Fruit fly (Drosophila melanogaster): ENCODE measurements around the gene mus312.
A peak's percentile ranks its signal among the peaks of the same experiment; 100 is the strongest.

mus312 gene

DNA sequence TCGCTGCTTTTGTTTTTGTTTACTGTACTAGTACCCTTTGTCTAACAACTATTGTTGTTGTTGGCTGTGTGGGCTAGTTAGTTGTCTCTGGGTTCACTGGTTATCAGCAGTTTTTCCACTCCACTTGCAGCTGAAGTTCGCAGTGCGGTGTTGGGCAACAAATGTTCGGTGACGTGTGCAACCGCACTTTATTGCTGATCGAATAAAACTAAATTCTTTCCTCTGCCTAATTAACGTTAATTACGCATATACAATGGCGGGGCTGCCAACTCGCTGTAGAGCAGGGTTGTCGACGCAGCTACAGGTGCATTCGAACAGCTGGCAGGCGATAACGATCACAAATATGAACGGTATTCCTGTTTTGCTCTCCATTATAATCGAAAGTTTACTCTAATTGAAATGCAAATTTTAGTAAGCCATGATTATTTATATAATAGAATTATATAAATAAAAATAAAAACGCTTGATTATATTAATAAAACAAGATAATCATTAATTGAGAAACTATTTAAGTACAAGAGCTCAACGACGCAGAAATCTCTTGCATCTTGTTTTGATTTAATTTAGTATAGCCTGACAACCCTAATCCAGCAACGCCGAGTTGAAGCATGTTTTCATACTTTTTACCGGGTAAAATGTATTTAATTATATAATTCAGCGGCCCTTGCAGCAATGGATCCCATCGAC lies at the start of gene mus312, which contains the start of the genes mrva and CG42307:
mus312 (plus strand) TSS at position 566 of the 687 bp plus-strand sequence.
mrva (minus strand) TSS at position 276 of the 687 bp plus-strand sequence.
CG42307 (plus strand) TSS at position 566 of the 687 bp plus-strand sequence.
- peak; percentile 95 for TF ChIP-seq CG17801 (GFP tag; optimal IDR thresholded peaks at IDR 0.05; ENCODE audit: partially characterized antibody)

dm6 chr3L:7283541-7283940 lies 45.4 kb upstream of the mus312 start:
- no peak for TF ChIP-seq CG17801 (GFP tag; optimal IDR thresholded peaks at IDR 0.05; ENCODE audit: partially characterized antibody)

DNA sequence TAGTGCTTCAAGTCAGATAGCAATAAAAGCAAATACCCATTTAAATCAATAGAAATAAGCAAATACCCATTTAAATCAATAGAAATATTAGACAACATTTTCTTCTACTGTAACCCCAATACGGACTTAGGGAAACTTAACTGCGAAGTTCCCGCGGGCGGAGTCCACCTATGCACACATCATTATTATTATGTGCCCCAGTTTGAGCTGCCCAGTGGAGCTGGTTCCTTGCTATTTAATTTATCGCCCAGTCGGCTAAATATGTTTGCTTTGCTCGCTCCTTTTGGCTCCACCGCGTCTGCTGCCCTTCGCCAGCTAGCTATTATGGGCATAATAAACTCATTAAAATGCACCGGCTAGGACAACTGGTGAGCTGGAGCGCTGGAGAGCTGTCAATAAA lies 28.3 kb upstream of the mus312 start:
- TF ChIP-seq CG17801 (GFP tag; optimal IDR thresholded peaks at IDR 0.05; ENCODE audit: partially characterized antibody) = no peak

dm6 chr3L:7312754-7313153 lies 16.2 kb upstream of the mus312 start, which contains the start of gene unc-13-4A:
Gene unc-13-4A, minus strand, starts transcription at chr3L:7312896.
- TF ChIP-seq CG17801 (GFP tag; optimal IDR thresholded peaks at IDR 0.05; ENCODE audit: partially characterized antibody) = no peak

DNA sequence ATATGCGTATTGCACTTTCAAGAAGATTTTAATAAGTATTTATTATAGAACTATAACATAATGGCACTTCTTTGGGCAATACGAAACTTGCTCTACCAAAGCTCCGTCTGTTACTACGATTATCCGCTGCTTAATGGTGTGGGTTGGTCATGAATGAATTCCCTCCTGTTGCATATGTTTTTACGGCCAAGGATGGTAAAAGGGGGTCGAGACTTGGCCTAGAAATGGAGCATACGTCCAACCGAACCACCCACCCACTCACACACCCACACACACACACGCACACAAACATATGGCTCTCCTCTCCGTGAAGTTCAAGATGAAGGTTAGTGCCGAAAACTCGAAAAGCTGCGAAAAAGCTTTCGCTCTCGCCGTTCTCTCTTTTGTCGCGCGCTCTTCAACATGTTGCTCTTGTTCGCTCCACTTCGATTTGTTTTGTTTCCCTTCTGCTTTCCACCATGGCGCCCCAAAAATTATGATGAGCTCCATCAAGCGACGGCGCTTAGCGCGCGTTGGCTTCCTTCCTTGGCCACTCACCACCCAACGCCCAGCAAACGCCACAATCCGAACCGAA lies 15.3 kb upstream of the mus312 start:
- TF ChIP-seq CG17801 (GFP tag; optimal IDR thresholded peaks at IDR 0.05; ENCODE audit: partially characterized antibody) = no peak

- no peak for TF ChIP-seq CG17801 (GFP tag; optimal IDR thresholded peaks at IDR 0.05; ENCODE audit: partially characterized antibody)
Measured at dm6 chr3L:7314133-7314532, 14.8 kb upstream of the mus312 start.

dm6 chr3L:7319768-7320167 lies 9.2 kb upstream of the mus312 start, which contains the start of gene CG8607:
Gene CG8607, plus strand, starts transcription at chr3L:7320068.
- TF ChIP-seq CG17801 (GFP tag; optimal IDR thresholded peaks at IDR 0.05; ENCODE audit: partially characterized antibody) = no peak

DNA sequence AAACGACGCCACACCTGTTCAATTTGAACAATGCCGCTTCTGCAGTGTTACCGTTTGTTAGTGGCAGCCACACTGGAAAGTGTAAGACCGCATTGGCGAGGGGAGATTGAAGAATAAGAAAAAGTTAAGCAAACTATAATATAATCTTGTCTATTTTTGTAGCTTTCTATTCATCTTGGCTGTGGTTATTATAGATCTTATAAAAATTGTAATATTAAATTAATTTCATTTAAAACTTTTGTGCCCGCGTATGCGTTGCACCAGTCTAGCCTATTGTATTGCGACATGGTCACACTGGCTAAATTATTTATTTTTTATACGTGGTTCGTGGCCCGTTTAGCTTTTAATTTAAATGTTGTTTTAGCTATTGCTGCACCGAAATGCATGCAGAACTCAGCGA lies 5.6 kb upstream of the mus312 start, which contains the start of the genes RhoGEF4 and Rint1:
RhoGEF4 (minus strand) TSS at position 64 of the 400 bp plus-strand sequence.
Rint1 (plus strand) TSS at position 272 of the 400 bp plus-strand sequence.
- TF ChIP-seq CG17801 (GFP tag; optimal IDR thresholded peaks at IDR 0.05; ENCODE audit: partially characterized antibody) = peak; percentile 63

DNA sequence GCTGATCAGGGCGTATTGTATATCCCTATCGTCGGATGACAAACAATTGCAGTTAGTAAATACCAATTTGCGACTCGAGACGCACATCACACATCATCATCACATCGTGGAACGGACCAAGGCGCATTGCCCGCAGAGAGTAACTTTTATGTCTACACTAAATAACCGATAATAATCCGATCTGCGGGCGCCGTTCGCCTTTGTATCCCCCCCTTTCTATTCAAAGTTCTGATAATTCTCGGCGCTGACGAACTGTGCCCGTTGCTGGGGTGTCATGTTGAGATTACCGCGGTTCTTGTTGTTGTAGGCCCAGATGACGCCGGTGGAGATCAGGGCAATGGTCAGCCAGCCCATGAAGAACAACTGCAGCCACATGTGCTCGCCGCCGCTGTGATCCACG lies 2.3 kb upstream of the mus312 start:
- TF ChIP-seq CG17801 (GFP tag; optimal IDR thresholded peaks at IDR 0.05; ENCODE audit: partially characterized antibody) = no peak

- TF ChIP-seq CG17801 (GFP tag; optimal IDR thresholded peaks at IDR 0.05; ENCODE audit: partially characterized antibody) = no peak
Measured at dm6 chr3L:7334990-7335389, 6.1 kb downstream of the mus312 start, which contains the start of the genes wrm1 and wrm2. Gene wrm1, minus strand, starts transcription at chr3L:7335226. Gene wrm2, minus strand, starts transcription at chr3L:7335226.

DNA sequence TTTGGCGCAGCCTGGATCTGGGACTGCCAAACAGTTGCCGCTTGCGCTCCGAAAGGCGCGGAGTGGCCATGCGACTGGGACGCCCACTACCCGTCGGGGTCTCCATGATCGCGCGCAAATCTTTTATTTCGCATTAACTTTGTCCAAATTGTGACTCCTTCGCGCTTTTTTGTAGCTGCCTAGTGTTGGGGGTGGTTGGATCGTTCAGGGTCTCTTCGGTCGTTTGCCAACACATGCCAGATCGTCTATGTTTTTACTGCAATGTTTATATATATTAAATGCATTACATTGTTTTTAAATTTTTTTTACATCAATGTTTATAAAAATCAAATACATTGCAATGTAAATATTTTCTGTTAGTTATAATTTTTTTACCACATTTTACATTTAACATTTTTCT lies 9.9 kb downstream of the mus312 start:
- TF ChIP-seq CG17801 (GFP tag; optimal IDR thresholded peaks at IDR 0.05; ENCODE audit: partially characterized antibody) = no peak

DNA sequence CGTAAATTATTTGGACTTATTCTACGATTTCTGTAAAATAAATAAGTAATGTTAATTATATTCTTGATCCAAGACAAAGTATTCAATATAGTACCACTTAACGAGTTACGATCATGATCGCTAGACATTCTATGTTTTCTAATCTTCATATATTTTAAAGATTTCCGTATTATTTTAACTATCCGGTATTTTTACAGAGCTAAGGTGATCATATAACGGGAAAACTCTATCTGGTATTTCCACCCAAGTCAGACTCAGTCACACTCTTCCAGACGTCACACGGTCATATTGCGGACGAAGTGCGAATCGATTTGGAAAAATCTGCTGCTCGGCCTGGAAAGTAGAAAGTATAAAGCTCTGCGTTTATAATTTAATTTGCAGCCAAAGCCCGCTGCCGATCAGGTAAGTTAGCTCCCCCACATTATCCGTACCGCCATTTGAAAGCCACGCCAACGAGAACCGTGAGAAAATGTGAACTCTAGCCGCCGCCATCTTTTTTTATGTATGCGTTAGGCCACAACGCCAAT lies 10.3 kb downstream of the mus312 start, which contains the start of the genes lark and eco:
lark (plus strand) TSS at position 51 of the 527 bp plus-strand sequence.
eco (minus strand) TSS at position 125 of the 527 bp plus-strand sequence.
- peak; percentile 32 for TF ChIP-seq CG17801 (GFP tag; optimal IDR thresholded peaks at IDR 0.05; ENCODE audit: partially characterized antibody)

DNA sequence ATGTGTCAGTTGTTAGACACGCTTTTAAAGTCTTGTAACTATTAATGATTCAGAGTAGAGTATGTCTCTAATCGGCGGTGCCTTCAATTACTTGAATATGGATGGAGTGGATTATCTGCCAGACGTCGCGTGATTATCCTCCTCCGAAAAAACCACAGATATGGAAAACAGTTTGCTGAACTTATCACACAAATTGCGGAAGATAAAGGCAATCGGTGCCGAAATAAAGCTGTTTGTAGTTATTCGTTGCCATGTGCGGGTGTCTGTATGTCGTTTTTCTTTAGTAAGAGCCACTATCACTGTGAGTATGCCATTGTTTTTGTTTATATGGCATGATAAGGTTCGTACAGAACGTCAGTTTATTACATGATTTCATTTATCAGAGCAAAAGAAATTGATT lies 15.1 kb downstream of the mus312 start:
- no peak for TF ChIP-seq CG17801 (GFP tag; optimal IDR thresholded peaks at IDR 0.05; ENCODE audit: partially characterized antibody)

dm6 chr3L:7344965-7345427 lies 16.1 kb downstream of the mus312 start, which contains the start of gene Cln7:
Gene Cln7, minus strand, starts transcription at chr3L:7345183.
- peak; percentile 90 for TF ChIP-seq CG17801 (GFP tag; optimal IDR thresholded peaks at IDR 0.05; ENCODE audit: partially characterized antibody)

DNA sequence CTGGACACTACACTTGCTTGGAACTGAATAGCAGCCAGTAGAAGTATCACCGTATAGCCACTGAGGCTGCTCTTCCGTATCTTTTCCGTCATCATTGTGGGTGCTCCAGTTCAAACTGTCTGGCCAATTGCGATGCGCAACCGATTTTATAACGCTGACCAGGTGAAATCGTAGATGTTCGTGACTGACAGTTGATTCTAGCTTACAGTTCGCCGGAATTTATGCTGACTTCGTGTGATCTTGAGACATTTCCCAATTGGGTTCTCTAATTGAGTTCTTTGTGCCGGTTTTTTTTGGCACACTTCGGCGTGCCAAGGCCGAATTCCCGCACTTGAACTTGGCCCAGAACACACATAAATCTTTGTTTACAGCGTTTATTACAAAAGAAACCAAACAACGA lies 18.0 kb downstream of the mus312 start, which contains the start of gene CG14834:
CG14834 (minus strand) TSS at position 173 of the 400 bp plus-strand sequence.
- TF ChIP-seq CG17801 (GFP tag; optimal IDR thresholded peaks at IDR 0.05; ENCODE audit: partially characterized antibody) = no peak

Measured in ovary, adult (tissue).